Fruit fly (Drosophila melanogaster) whole organism, embryonic: ENCODE data around the gene CG11700.

Experiments used
- ATbp ChIP-seq: fragments of 200-800 bp; sonication (Bioruptor generic); optimal IDR thresholded peaks from 2 replicates; lab custom pipeline; 2017; ENCODE audit warnings: missing biosample characterization, mild to moderate bottlenecking, missing genetic modification characterization, missing genetic modification reagents
- B-H2 ChIP-seq: fragments of 200-800 bp; sonication (Bioruptor generic); optimal IDR thresholded peaks from 2 replicates; lab custom pipeline; 2018; ENCODE audit warnings: missing biosample characterization, mild to moderate bottlenecking, missing genetic modification characterization
- Bteb2 ChIP-seq: fragments of 200-800 bp; sonication (Bioruptor generic); optimal IDR thresholded peaks from 2 replicates; lab custom pipeline; 2016; ENCODE audit warnings: missing biosample characterization, missing genetic modification characterization
- CG10462 ChIP-seq: fragments of 200-800 bp; sonication (Bioruptor generic); optimal IDR thresholded peaks from 2 replicates; lab custom pipeline; 2016; ENCODE audit warnings: missing biosample characterization, missing genetic modification characterization
- CG11504 ChIP-seq: fragments of 200-800 bp; sonication (Bioruptor generic); optimal IDR thresholded peaks from 3 replicates; lab custom pipeline; 2019; ENCODE audit warnings: missing biosample characterization, mild to moderate bottlenecking, missing genetic modification characterization, moderate library complexity
- CG1233 ChIP-seq: fragments of 200-800 bp; sonication (Bioruptor generic); optimal IDR thresholded peaks from 4 replicates; lab custom pipeline; 2018; ENCODE audit warnings: missing biosample characterization, mild to moderate bottlenecking, missing genetic modification characterization
- CG15073 ChIP-seq: fragments of 200-800 bp; sonication (Bioruptor generic); optimal IDR thresholded peaks from 2 replicates; lab custom pipeline; 2016; ENCODE audit warnings: missing biosample characterization, missing genetic modification characterization
- CG1647 ChIP-seq: fragments of 200-800 bp; sonication (Bioruptor generic); optimal IDR thresholded peaks from 3 replicates; lab custom pipeline; 2016; ENCODE audit warnings: missing biosample characterization, missing genetic modification characterization
- CG17186 ChIP-seq: fragments of 200-800 bp; sonication (Bioruptor generic); optimal IDR thresholded peaks from 3 replicates; lab custom pipeline; 2017; ENCODE audit warnings: missing biosample characterization, missing genetic modification reagents, missing genetic modification characterization
- CG1792 ChIP-seq: fragments of 200-800 bp; sonication (Bioruptor generic); optimal IDR thresholded peaks from 2 replicates; lab custom pipeline; 2016; ENCODE audit warnings: missing biosample characterization, missing genetic modification characterization
- CG2129 ChIP-seq: fragments of 200-800 bp; sonication (Bioruptor generic); IDR thresholded peaks from 2 replicates; pipeline ENCODE4 v1.3.6; 2022; ENCODE audit warnings: missing biosample characterization, missing genetic modification characterization; ENCODE audit not compliant: partially characterized antibody
- CG2202 ChIP-seq: fragments of 200-800 bp; sonication (Bioruptor generic); optimal IDR thresholded peaks from 2 replicates; lab custom pipeline; 2018; ENCODE audit warnings: missing biosample characterization, mild to moderate bottlenecking, missing genetic modification characterization
- CG2875 ChIP-seq: fragments of 200-800 bp; sonication (Bioruptor generic); optimal IDR thresholded peaks from 2 replicates; lab custom pipeline; 2017; ENCODE audit warnings: missing biosample characterization, mild to moderate bottlenecking, missing genetic modification characterization, missing genetic modification reagents
- CG3065 ChIP-seq: fragments of 200-800 bp; sonication (Bioruptor generic); optimal IDR thresholded peaks from 2 replicates; lab custom pipeline; 2016; ENCODE audit warnings: missing biosample characterization, missing genetic modification characterization
- CG4854 ChIP-seq: fragments of 200-800 bp; sonication (Bioruptor generic); optimal IDR thresholded peaks from 2 replicates; lab custom pipeline; 2016; ENCODE audit warnings: missing biosample characterization, missing genetic modification characterization, inconsistent platforms
- CG6654 ChIP-seq: fragments of 200-800 bp; sonication (Bioruptor generic); optimal IDR thresholded peaks from 2 replicates; lab custom pipeline; 2017; ENCODE audit warnings: missing biosample characterization, mild to moderate bottlenecking, missing genetic modification characterization
- CG7357 ChIP-seq: fragments of 200-800 bp; sonication (Bioruptor generic); IDR thresholded peaks from 3 replicates; pipeline ENCODE4 v1.3.6; 2022; ENCODE audit warnings: missing biosample characterization, missing genetic modification characterization
- CG7745 ChIP-seq: fragments of 200-800 bp; sonication (Bioruptor generic); optimal IDR thresholded peaks from 2 replicates; lab custom pipeline; 2018; ENCODE audit warnings: missing biosample characterization, mild to moderate bottlenecking, missing genetic modification characterization, moderate library complexity
- CG9932 ChIP-seq: fragments of 200-800 bp; sonication (Bioruptor generic); IDR thresholded peaks from 2 replicates; pipeline ENCODE4 v1.3.6; 2022; ENCODE audit warnings: missing biosample characterization, missing genetic modification characterization
- Fer2 ChIP-seq: fragments of 200-800 bp; sonication (Bioruptor generic); optimal IDR thresholded peaks from 2 replicates; lab custom pipeline; 2018; ENCODE audit warnings: missing biosample characterization, mild to moderate bottlenecking, missing genetic modification characterization, moderate library complexity
- Gsc ChIP-seq: fragments of 200-800 bp; sonication (Bioruptor generic); IDR thresholded peaks from 2 replicates; pipeline ENCODE4 v1.3.6; 2022; ENCODE audit warnings: missing biosample characterization, missing genetic modification characterization
- HHEX ChIP-seq: fragments of 200-800 bp; sonication (Bioruptor generic); optimal IDR thresholded peaks from 3 replicates; lab custom pipeline; 2017; ENCODE audit warnings: missing biosample characterization, mild to moderate bottlenecking, missing genetic modification characterization, missing genetic modification reagents
- HmgZ ChIP-seq: fragments of 200-800 bp; sonication (Bioruptor generic); optimal IDR thresholded peaks from 2 replicates; lab custom pipeline; 2018; ENCODE audit warnings: missing biosample characterization, mild to moderate bottlenecking, missing genetic modification characterization
- Hmr ChIP-seq: fragments of 200-800 bp; sonication (Bioruptor generic); optimal IDR thresholded peaks from 3 replicates; lab custom pipeline; 2017; ENCODE audit warnings: mild to moderate bottlenecking, missing biosample characterization, missing genetic modification reagents, missing genetic modification characterization
- Hr39 ChIP-seq: fragments of >200 bp; optimal IDR thresholded peaks from 2 replicates; lab custom pipeline; 2017
- Hr51 ChIP-seq, 2 experiments: fragments of 200-800 bp; sonication (Bioruptor generic); optimal IDR thresholded peaks; 2 replicates in 1 of 2; 3 replicates in 1 of 2; lab custom pipeline; 2016 to 2018; ENCODE audit warnings: missing biosample characterization in 2 of 2, missing genetic modification characterization in 2 of 2, mild to moderate bottlenecking in 1 of 2, moderate library complexity in 1 of 2
- Opbp ChIP-seq: fragments of 200-800 bp; sonication (Bioruptor generic); IDR thresholded peaks from 3 replicates; pipeline ENCODE4 v1.3.6; 2022; ENCODE audit warnings: missing biosample characterization, missing genetic modification characterization; ENCODE audit not compliant: partially characterized antibody
- Sin3A ChIP-seq: fragments of >200 bp; optimal IDR thresholded peaks from 2 replicates; lab custom pipeline; 2018
- Sry-δ ChIP-seq: fragments of 200-800 bp; sonication (Bioruptor generic); optimal IDR thresholded peaks from 2 replicates; lab custom pipeline; 2016; ENCODE audit warnings: missing biosample characterization, missing genetic modification characterization
- Taf1 ChIP-seq: fragments of 200-800 bp; sonication (Bioruptor generic); IDR thresholded peaks from 2 replicates; pipeline ENCODE4 v1.3.6; 2022; ENCODE audit warnings: missing biosample characterization, missing genetic modification characterization
- al ChIP-seq: fragments of 200-800 bp; sonication (Bioruptor generic); IDR thresholded peaks from 2 replicates; pipeline ENCODE4 v1.3.6; 2022; ENCODE audit warnings: missing biosample characterization, missing genetic modification characterization
- aop ChIP-seq: fragments of 200-800 bp; sonication (Bioruptor generic); IDR thresholded peaks from 2 replicates; pipeline ENCODE4 v1.3.6; 2022; ENCODE audit warnings: missing biosample characterization, missing genetic modification characterization
- cg ChIP-seq: fragments of 200-800 bp; sonication (Bioruptor generic); optimal IDR thresholded peaks from 3 replicates; lab custom pipeline; 2019; ENCODE audit warnings: missing biosample characterization, mild to moderate bottlenecking, missing genetic modification characterization, moderate library complexity
- chif ChIP-seq, 2 experiments: fragments of 200-800 bp; sonication (Bioruptor generic); optimal IDR thresholded peaks; 3 replicates each; lab custom pipeline; 2016; ENCODE audit warnings: missing biosample characterization in 2 of 2, missing genetic modification characterization in 2 of 2
- crp ChIP-seq, 2 experiments: fragments of 200-800 bp; sonication (Bioruptor generic); optimal IDR thresholded peaks; 2 replicates in 1 of 2; 3 replicates in 1 of 2; lab custom pipeline; 2017; ENCODE audit warnings: missing biosample characterization in 2 of 2, missing genetic modification characterization in 2 of 2, mild to moderate bottlenecking in 1 of 2, moderate library complexity in 1 of 2
- da ChIP-seq: fragments of 200-800 bp; sonication (Bioruptor generic); optimal IDR thresholded peaks from 2 replicates; lab custom pipeline; 2016; ENCODE audit warnings: missing biosample characterization, missing genetic modification characterization
- dimm ChIP-seq: fragments of 200-800 bp; sonication (Bioruptor generic); IDR thresholded peaks from 2 replicates; pipeline ENCODE4 v1.3.6; 2022; ENCODE audit warnings: missing biosample characterization, missing genetic modification characterization
- disco-r ChIP-seq: fragments of 200-800 bp; sonication (Bioruptor generic); optimal IDR thresholded peaks from 2 replicates; lab custom pipeline; 2016; ENCODE audit warnings: missing biosample characterization, missing genetic modification characterization
- fd64A ChIP-seq: fragments of 200-800 bp; sonication (Bioruptor generic); optimal IDR thresholded peaks from 3 replicates; lab custom pipeline; 2018; ENCODE audit warnings: missing biosample characterization, mild to moderate bottlenecking, missing genetic modification characterization
- gcm2 ChIP-seq: fragments of 200-800 bp; sonication (Bioruptor generic); optimal IDR thresholded peaks from 2 replicates; lab custom pipeline; 2016; ENCODE audit warnings: missing biosample characterization, missing genetic modification characterization
- hkb ChIP-seq, 2 experiments: fragments of 200-800 bp in 1 of 2; fragments of >200 bp in 1 of 2; sonication (Bioruptor generic) in 1 of 2; IDR thresholded peaks in 1 of 2; optimal IDR thresholded peaks in 1 of 2; 2 replicates each; pipeline versions ENCODE4 v1.3.6 to Lab custom; 2017 to 2022; ENCODE audit warnings: missing biosample characterization in 1 of 2, missing genetic modification characterization in 1 of 2
- hth ChIP-seq: fragments of >200 bp; optimal IDR thresholded peaks from 2 replicates; lab custom pipeline; 2017; ENCODE audit warnings: inconsistent platforms
- lmd ChIP-seq: fragments of 200-800 bp; sonication (Bioruptor generic); IDR thresholded peaks from 2 replicates; pipeline ENCODE4 v1.3.6; 2022; ENCODE audit warnings: missing biosample characterization, missing genetic modification characterization
- pnt ChIP-seq: fragments of 200-800 bp; sonication (Bioruptor generic); optimal IDR thresholded peaks from 3 replicates; lab custom pipeline; 2016; ENCODE audit warnings: missing biosample characterization, missing genetic modification characterization
- pzg ChIP-seq: fragments of 200-800 bp; sonication (Bioruptor generic); optimal IDR thresholded peaks from 3 replicates; lab custom pipeline; 2018; ENCODE audit warnings: missing biosample characterization, mild to moderate bottlenecking, missing genetic modification characterization, moderate library complexity
- sim ChIP-seq: fragments of 200-800 bp; sonication (Bioruptor generic); IDR thresholded peaks from 2 replicates; pipeline ENCODE4 v1.3.6; 2022; ENCODE audit warnings: missing biosample characterization, missing genetic modification characterization
- slbo ChIP-seq: fragments of 200-800 bp; sonication (Bioruptor generic); IDR thresholded peaks from 2 replicates; pipeline ENCODE4 v1.3.6; 2022; ENCODE audit warnings: missing biosample characterization, missing genetic modification characterization
- tio ChIP-seq: fragments of 200-800 bp; sonication (Bioruptor generic); optimal IDR thresholded peaks from 2 replicates; lab custom pipeline; 2017; ENCODE audit warnings: missing biosample characterization, missing genetic modification characterization, inconsistent platforms
- ttk ChIP-seq: fragments of 200-800 bp; sonication (Bioruptor generic); IDR thresholded peaks from 2 replicates; pipeline ENCODE4 v2.1.2; 2022; ENCODE audit warnings: missing biosample characterization, missing genetic modification characterization
- yki ChIP-seq: fragments of >200 bp; optimal IDR thresholded peaks from 3 replicates; lab custom pipeline; 2018

The CG11700 gene

dm6 chrX:6330369-6330949, 47.1 kb upstream of the CG11700 start, which contains the start of gene CG42240 (continued):
- TF ChIP-seq sim (GFP tag; lab: Robert Waterston, UW) (no peak), ttk (GFP tag; lab: Robert Waterston, UW) (peak; percentile 77), CG1233 (peak; percentile 88), HHEX (GFP tag; lab: Kevin White, UChicago) (peak; percentile 91), Gsc (GFP tag; lab: Robert Waterston, UW) (peak; percentile 29; the same call in 1 of the 2 replicates), aop (GFP tag; lab: Robert Waterston, UW) (no peak), CG9932 (GFP tag; lab: Robert Waterston, UW) (peak; percentile 54; the same call in 1 of the 2 replicates), Bteb2 (peak; percentile 87), CG11504 (tag; lab: Kevin White, UChicago) (peak; percentile 94), lmd (GFP tag; lab: Robert Waterston, UW) (peak; percentile 84), HmgZ (tag; lab: Kevin White, UChicago) (peak; percentile 85), cg (GFP tag; lab: Kevin White, UChicago) (peak; percentile 22), Sin3A (lab: Kevin White, UChicago) (no peak), CG3065 (peak; percentile 73), pzg (GFP tag; lab: Kevin White, UChicago) (no peak), Hmr (GFP tag; lab: Kevin White, UChicago) (peak; percentile 94), Opbp (GFP tag; lab: Robert Waterston, UW) (no peak), CG2129 (GFP tag; lab: Robert Waterston, UW) (no peak), ATbp (peak; percentile 87), da (GFP tag; lab: Kevin White, UChicago) (no peak), CG2202 (peak; percentile 79), CG10462 (GFP tag; lab: Kevin White, UChicago) (peak; percentile 81), CG17186 (GFP tag; lab: Kevin White, UChicago) (peak; percentile 66), yki (lab: Kevin White, UChicago) (no peak), Taf1 (GFP tag; lab: Robert Waterston, UW) (peak; percentile 19; the same call in 1 of the 2 replicates), CG1792 (GFP tag; lab: Kevin White, UChicago) (peak; percentile 61), chif (GFP tag; optimal IDR thresholded peaks at IDR 0.05; lab: Kevin White, UChicago) (peak; percentile 80 to 87), hkb (optimal IDR thresholded peaks at IDR 0.05; lab: Kevin White, UChicago) (no peak), hkb (GFP tag; IDR thresholded peaks at IDR 0.05; lab: Robert Waterston, UW) (peak; percentile 91), hth (lab: Kevin White, UChicago) (no peak), CG7745 (no peak), disco-r (GFP tag; lab: Kevin White, UChicago) (peak; percentile 61), crp (GFP tag; optimal IDR thresholded peaks at IDR 0.05; lab: Kevin White, UChicago) (peak in 1 of 2 experiments; percentile 48), fd64A (GFP tag; lab: Kevin White, UChicago) (peak; percentile 73), dimm (GFP tag; lab: Robert Waterston, UW) (0 out of 2 replicates have a peak, but pooled peaks have one; percentile 32), CG2875 (GFP tag; lab: Kevin White, UChicago) (peak; percentile 92), CG6654 (GFP tag; lab: Kevin White, UChicago) (peak; percentile 80), Hr39 (lab: Kevin White, UChicago) (no peak), Hr51 (GFP tag; optimal IDR thresholded peaks at IDR 0.05; lab: Kevin White, UChicago) (peak; percentile 63 to 95), gcm2 (GFP tag; lab: Kevin White, UChicago) (peak; percentile 45), B-H2 (GFP tag; lab: Kevin White, UChicago) (peak; percentile 57), CG1647 (GFP tag; lab: Kevin White, UChicago) (peak; percentile 70), slbo (GFP tag; lab: Robert Waterston, UW) (peak; percentile 74), al (GFP tag; lab: Robert Waterston, UW) (0 out of 2 replicates have a peak, but pooled peaks have one; percentile 30), CG15073 (GFP tag; lab: Kevin White, UChicago) (peak; percentile 31), pnt (GFP tag; lab: Kevin White, UChicago) (peak; percentile 67), tio (GFP tag; lab: Kevin White, UChicago) (peak; percentile 92), CG7357 (GFP tag; lab: Robert Waterston, UW) (peak; percentile 76), Sry-δ (peak; percentile 24), Fer2 (peak; percentile 77), CG4854 (peak; percentile 79)
